Fruit fly (Drosophila melanogaster): ENCODE results near the gene wkd.

Gene wkd

DNA sequence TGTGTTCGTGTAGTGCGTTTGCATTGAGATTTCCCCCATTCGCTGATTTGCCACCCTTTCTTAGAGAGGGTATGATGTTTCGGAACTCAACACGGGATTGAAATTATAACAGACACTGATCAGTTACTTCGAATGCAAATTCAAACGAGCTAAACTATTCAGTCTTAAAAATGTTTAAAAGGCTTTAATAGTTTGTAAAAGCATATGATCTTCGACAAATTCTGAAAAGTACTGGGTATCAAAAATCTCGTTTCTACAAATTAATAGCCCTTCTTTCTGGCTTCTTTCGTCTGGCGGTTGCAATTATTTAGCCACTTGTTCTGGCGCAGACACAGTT lies 845 bp downstream of the wkd start (continued):
- TF ChIP-seq Rfx (GFP tag; IDR thresholded peaks at IDR 0.05) = peak; percentile 76
- TF ChIP-seq CG33213 (GFP tag; optimal IDR thresholded peaks at IDR 0.05) = peak; percentile 57
- peak; percentile 69 for TF ChIP-seq Ada2b (GFP tag; IDR thresholded peaks at IDR 0.05)
- no peak for TF ChIP-seq sug (tag; optimal IDR thresholded peaks at IDR 0.05)
- peak; percentile 66 for TF ChIP-seq CoRest (tag; optimal IDR thresholded peaks at IDR 0.05)
- TF ChIP-seq jigr1 (GFP tag; IDR thresholded peaks at IDR 0.05) = no peak
- no peak for TF ChIP-seq Usf (GFP tag; optimal IDR thresholded peaks at IDR 0.05)
- TF ChIP-seq NC2β (GFP tag; optimal IDR thresholded peaks at IDR 0.05) = no peak
- TF ChIP-seq CG18476 (GFP tag; optimal IDR thresholded peaks at IDR 0.05) = no peak
- peak; percentile 9 for TF ChIP-seq tx (GFP tag; optimal IDR thresholded peaks at IDR 0.05)
- TF ChIP-seq Lim3 (GFP tag; IDR thresholded peaks at IDR 0.05) = no peak
- peak; percentile 60; the same call in 1 of the 3 replicates for TF ChIP-seq CG2889 (GFP tag; IDR thresholded peaks at IDR 0.05)
- TF ChIP-seq Dip2 (GFP tag; IDR thresholded peaks at IDR 0.05) = no peak
- no peak for TF ChIP-seq CG12071 (GFP tag; optimal IDR thresholded peaks at IDR 0.05)
- TF ChIP-seq twi (tag; optimal IDR thresholded peaks at IDR 0.05) = no peak
- TF ChIP-seq h (optimal IDR thresholded peaks at IDR 0.05) = no peak
- TF ChIP-seq chm (GFP tag; IDR thresholded peaks at IDR 0.05) = peak; percentile 62; the same call in 1 of the 2 replicates
- no peak for TF ChIP-seq CG2199 (GFP tag; IDR thresholded peaks at IDR 0.05)
- TF ChIP-seq CG15479 (GFP tag; optimal IDR thresholded peaks at IDR 0.05) = no peak
- TF ChIP-seq Kr (GFP tag; optimal IDR thresholded peaks at IDR 0.05) = no peak
- TF ChIP-seq mld (GFP tag; IDR thresholded peaks at IDR 0.05; ENCODE audit: partially characterized antibody) = no peak
- TF ChIP-seq sr (GFP tag; IDR thresholded peaks at IDR 0.05) = peak; percentile 8; the same call in 1 of the 3 replicates
- TF ChIP-seq CG7745 (tag; optimal IDR thresholded peaks at IDR 0.05) = no peak
- no peak for TF ChIP-seq ash1 (GFP tag; optimal IDR thresholded peaks at IDR 0.05)
- TF ChIP-seq CG1233 (GFP tag; optimal IDR thresholded peaks at IDR 0.05) = peak; percentile 67
- no peak for TF ChIP-seq zen2 (GFP tag; IDR thresholded peaks at IDR 0.05; ENCODE audit: partially characterized antibody)
- TF ChIP-seq gt (GFP tag; IDR thresholded peaks at IDR 0.05) = peak; percentile 41; the same call in 1 of the 2 replicates
- 0 out of 2 replicates have a peak, but pooled peaks have one; percentile 34 for TF ChIP-seq CG16779 (GFP tag; IDR thresholded peaks at IDR 0.05)
- TF ChIP-seq amos (GFP tag; IDR thresholded peaks at IDR 0.05; ENCODE audit: partially characterized antibody) = no peak
- TF ChIP-seq CG1792 (GFP tag; optimal IDR thresholded peaks at IDR 0.05) = peak; percentile 50
- peak; percentile 79 for TF ChIP-seq Optix (GFP tag; IDR thresholded peaks at IDR 0.05)
- TF ChIP-seq Abd-B (GFP tag; optimal IDR thresholded peaks at IDR 0.05) = peak; percentile 60
- TF ChIP-seq bab2 (GFP tag; optimal IDR thresholded peaks at IDR 0.05) = peak; percentile 49
- TF ChIP-seq danr (GFP tag; IDR thresholded peaks at IDR 0.05) = peak; percentile 52
- TF ChIP-seq ind (GFP tag; optimal IDR thresholded peaks at IDR 0.05) = peak; percentile 68
- TF ChIP-seq CG12769 (tag; optimal IDR thresholded peaks at IDR 0.05) = no peak
- TF ChIP-seq ERR (GFP tag; optimal IDR thresholded peaks at IDR 0.05) = peak; percentile 16
- TF ChIP-seq ci (GFP tag; IDR thresholded peaks at IDR 0.05) = peak; percentile 91
- TF ChIP-seq CG17328 (GFP tag; IDR thresholded peaks at IDR 0.05) = peak; percentile 78
- TF ChIP-seq gfzf (GFP tag; optimal IDR thresholded peaks at IDR 0.05) = no peak
- peak; percentile 65 for TF ChIP-seq fd3F (GFP tag; optimal IDR thresholded peaks at IDR 0.05)
- TF ChIP-seq nmo (GFP tag; optimal IDR thresholded peaks at IDR 0.05) = peak; percentile 74
- TF ChIP-seq CG12744 (GFP tag; optimal IDR thresholded peaks at IDR 0.05) = no peak
- TF ChIP-seq zfh1 (GFP tag; IDR thresholded peaks at IDR 0.05) = peak; percentile 75; the same call in 2 of the 3 replicates
- TF ChIP-seq bcd (GFP tag; optimal IDR thresholded peaks at IDR 0.05) = peak; percentile 51
- no peak for TF ChIP-seq CG2202 (tag; optimal IDR thresholded peaks at IDR 0.05)
- TF ChIP-seq inv (GFP tag; IDR thresholded peaks at IDR 0.05; ENCODE audit: partially characterized antibody) = no peak
- TF ChIP-seq maf-S (GFP tag; optimal IDR thresholded peaks at IDR 0.05) = peak; percentile 53
- TF ChIP-seq CG1832 (GFP tag; optimal IDR thresholded peaks at IDR 0.05) = no peak
- no peak for TF ChIP-seq insv (GFP tag; optimal IDR thresholded peaks at IDR 0.05)
- TF ChIP-seq esg (GFP tag; conservative IDR thresholded peaks at IDR 0.05) = peak; percentile 71
- no peak for TF ChIP-seq CG10565 (GFP tag; optimal IDR thresholded peaks at IDR 0.05)

All from whole organism, embryonic.